Worm (Caenorhabditis elegans): Measurements from ENCODE around the gene srg-47.

DNA sequence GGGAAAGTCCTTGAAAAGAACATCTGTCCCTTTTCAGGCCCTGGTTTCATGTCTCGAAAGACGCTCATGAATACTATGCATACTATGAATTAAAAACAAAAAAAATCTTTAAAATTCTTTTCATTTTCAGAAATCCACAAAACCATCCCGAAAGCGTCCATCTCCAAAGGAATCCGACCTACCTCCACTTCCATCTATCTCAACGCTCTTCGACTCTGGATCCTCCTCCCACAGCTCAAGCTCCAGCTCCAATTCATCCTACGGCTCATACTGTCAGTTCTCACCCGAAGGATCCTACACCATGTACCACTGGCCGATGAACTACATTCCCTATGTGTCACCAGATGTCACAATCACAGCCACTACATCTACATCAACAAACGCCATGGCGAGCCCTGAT is 47.5 kb downstream of the srg-47 start:
- TF ChIP-seq him-1 (tag; optimal IDR thresholded peaks at IDR 0.05), result no peak
- no peak for TF ChIP-seq dao-5 (tag; optimal IDR thresholded peaks at IDR 0.05)
- TF ChIP-seq W03F9.2 (tag; optimal IDR thresholded peaks at IDR 0.05), result no peak

Data from whole organism, L4/young adult.